ENCODE assay signal across 4 worm cellular contexts in the genomic region with DNA sequence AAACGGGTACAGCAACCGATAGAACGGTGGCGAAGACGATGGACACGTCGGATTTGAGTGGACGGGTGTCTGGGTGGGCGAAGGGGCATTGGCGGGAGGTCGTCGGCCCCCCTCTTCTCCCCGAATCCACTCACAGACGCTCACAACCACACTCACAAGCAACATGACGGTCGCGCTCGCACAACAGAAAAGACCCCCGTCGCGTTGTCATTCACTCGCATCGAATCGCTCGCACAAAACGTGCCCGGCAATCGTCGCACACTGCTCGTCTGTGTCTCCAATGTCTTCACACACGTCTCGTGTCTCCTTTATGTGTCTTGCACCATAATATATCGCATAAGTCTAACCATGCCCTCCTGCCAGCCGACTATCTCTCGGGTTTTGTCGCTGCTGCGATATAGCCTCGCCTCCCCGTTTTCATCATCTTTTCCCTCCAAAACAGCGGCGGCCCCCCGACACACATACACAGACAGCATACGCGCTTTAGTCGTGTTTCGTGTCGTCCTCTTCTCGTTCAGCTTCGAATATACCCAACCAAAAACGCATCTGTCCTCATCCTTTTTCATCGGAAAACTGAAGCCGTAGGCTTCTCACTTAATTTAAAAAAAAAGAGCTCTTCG.
TF ChIP-seq lines count a peak whose summit lies in the region.

No protein-coding gene starts in this region.

TF ChIP-seq in whole organism, L2 larva, 48 proteins besides CTCF, POLR2A, EP300 and RAD21 (continues in another document):
- TF ChIP-seq lsy-2 (tag; optimal IDR thresholded peaks at IDR 0.05; lab: Kevin White, UChicago), result peak; percentile 58 to 74
- no peak for TF ChIP-seq nhr-11 (tag; optimal IDR thresholded peaks at IDR 0.05; lab: Kevin White, UChicago)
- peak; percentile 86 for TF ChIP-seq mab-5 (tag; optimal IDR thresholded peaks at IDR 0.05; lab: Kevin White, UChicago)
- peak; percentile 89 for TF ChIP-seq nhr-25 (tag; optimal IDR thresholded peaks at IDR 0.05; lab: Kevin White, UChicago)
- TF ChIP-seq nhr-77 (tag; optimal IDR thresholded peaks at IDR 0.05; lab: Kevin White, UChicago), result peak; percentile 6
- peak; percentile 87 for TF ChIP-seq C34F6.9 (tag; optimal IDR thresholded peaks at IDR 0.05; lab: Kevin White, UChicago)
- TF ChIP-seq sma-3 (GFP tag; optimal IDR thresholded peaks at IDR 0.05; lab: Kevin White, UChicago), result peak; percentile 90
- peak; percentile 91 for TF ChIP-seq Y55F3AM.14 (GFP tag; optimal IDR thresholded peaks at IDR 0.05; lab: Kevin White, UChicago)
- TF ChIP-seq gmeb-1 (tag; optimal IDR thresholded peaks at IDR 0.05; lab: Kevin White, UChicago), result peak; percentile 59
- TF ChIP-seq sem-4 (tag; optimal IDR thresholded peaks at IDR 0.05; lab: Kevin White, UChicago), result peak; percentile 87
- TF ChIP-seq nhr-12 (tag; optimal IDR thresholded peaks at IDR 0.05; lab: Kevin White, UChicago), result no peak
- TF ChIP-seq egl-27 (tag; optimal IDR thresholded peaks at IDR 0.05; lab: Kevin White, UChicago), result peak; percentile 89
- TF ChIP-seq ztf-1 (GFP tag; conservative IDR thresholded peaks at IDR 0.05; lab: Robert Waterston, UW), result no peak
- peak; percentile 83 for TF ChIP-seq blmp-1 (tag; optimal IDR thresholded peaks at IDR 0.05; lab: Kevin White, UChicago; ENCODE audit: insufficient read depth)
- TF ChIP-seq elt-1 (tag; optimal IDR thresholded peaks at IDR 0.05; lab: Kevin White, UChicago), result no peak
- TF ChIP-seq sma-9 (GFP tag; optimal IDR thresholded peaks at IDR 0.05; lab: Kevin White, UChicago), result peak; percentile 93
- TF ChIP-seq sma-9 (tag; optimal IDR thresholded peaks at IDR 0.05; lab: Kevin White, UChicago), result no peak
- TF ChIP-seq ztf-11 (tag; optimal IDR thresholded peaks at IDR 0.05; lab: Kevin White, UChicago), result no peak
- no peak for TF ChIP-seq dmd-4 (tag; optimal IDR thresholded peaks at IDR 0.05; lab: Kevin White, UChicago)
- no peak for TF ChIP-seq lin-39 (tag; optimal IDR thresholded peaks at IDR 0.05; lab: Kevin White, UChicago)
- peak; percentile 78 for TF ChIP-seq lin-13 (GFP tag; optimal IDR thresholded peaks at IDR 0.05; lab: Kevin White, UChicago)

TF ChIP-seq in whole organism, L4 larva, 104 proteins besides CTCF, POLR2A, EP300 and RAD21 (continues in another document):
- TF ChIP-seq Y75B8A.6 (GFP tag; IDR thresholded peaks at IDR 0.05; lab: Robert Waterston, UW) (no peak), nhr-42 (GFP tag; IDR thresholded peaks at IDR 0.05; lab: Robert Waterston, UW) (0 out of 2 replicates have a peak, but pooled peaks have one; percentile 51), vab-7 (GFP tag; IDR thresholded peaks at IDR 0.05; lab: Robert Waterston, UW) (no peak), lim-7 (GFP tag; IDR thresholded peaks at IDR 0.05; lab: Robert Waterston, UW) (no peak), madf-5 (GFP tag; IDR thresholded peaks at IDR 0.05; lab: Robert Waterston, UW) (no peak), egl-43 (GFP tag; IDR thresholded peaks at IDR 0.05; lab: Robert Waterston, UW) (peak; percentile 80), nhr-6 (tag; optimal IDR thresholded peaks at IDR 0.05; lab: Kevin White, UChicago) (peak; percentile 78), ceh-82 (tag; optimal IDR thresholded peaks at IDR 0.05; lab: Kevin White, UChicago) (no peak), ces-1 (GFP tag; optimal IDR thresholded peaks at IDR 0.05; lab: Kevin White, UChicago) (no peak), nhr-11 (tag; optimal IDR thresholded peaks at IDR 0.05; lab: Kevin White, UChicago) (peak; percentile 89), lin-13 (GFP tag; optimal IDR thresholded peaks at IDR 0.05; lab: Kevin White, UChicago) (peak; percentile 66), ztf-7 (tag; optimal IDR thresholded peaks at IDR 0.05; lab: Kevin White, UChicago) (peak; percentile 72), Y105C5A.15 (GFP tag; IDR thresholded peaks at IDR 0.05; lab: Robert Waterston, UW) (no peak), tra-1 (GFP tag; IDR thresholded peaks at IDR 0.05; lab: Robert Waterston, UW) (0 out of 2 replicates have a peak, but pooled peaks have one; percentile 54), arid-1 (GFP tag; conservative IDR thresholded peaks at IDR 0.05; lab: Robert Waterston, UW) (peak; percentile 80), ZK546.5 (tag; optimal IDR thresholded peaks at IDR 0.05; lab: Kevin White, UChicago) (no peak), F49E8.2 (tag; optimal IDR thresholded peaks at IDR 0.05; lab: Kevin White, UChicago; ENCODE audit: borderline replicate concordance) (no peak), daf-8 (GFP tag; IDR thresholded peaks at IDR 0.05; lab: Robert Waterston, UW) (no peak), dmd-6 (GFP tag; IDR thresholded peaks at IDR 0.05; lab: Robert Waterston, UW) (peak; percentile 93), F37D6.2 (tag; optimal IDR thresholded peaks at IDR 0.05; lab: Kevin White, UChicago) (peak; percentile 74), T26A8.4 (GFP tag; IDR thresholded peaks at IDR 0.05; lab: Robert Waterston, UW) (peak; percentile 90), snpc-1.2 (GFP tag; IDR thresholded peaks at IDR 0.05; lab: Robert Waterston, UW) (no peak)

TF ChIP-seq in whole organism, late embryonic, 69 proteins besides CTCF, POLR2A, EP300 and RAD21 (continues in another document):
- TF ChIP-seq dmd-4 (tag; optimal IDR thresholded peaks at IDR 0.05; lab: Kevin White, UChicago; ENCODE audit: borderline replicate concordance) (no peak), C38D4.7 (GFP tag; optimal IDR thresholded peaks at IDR 0.05; lab: Kevin White, UChicago) (peak; percentile 16), unc-42 (tag; optimal IDR thresholded peaks at IDR 0.05; lab: Kevin White, UChicago) (peak; percentile 34), madf-2 (tag; optimal IDR thresholded peaks at IDR 0.05; lab: Kevin White, UChicago) (peak; percentile 100), ceh-34 (tag; optimal IDR thresholded peaks at IDR 0.05; lab: Kevin White, UChicago) (peak; percentile 90), hlh-15 (tag; optimal IDR thresholded peaks at IDR 0.05; lab: Kevin White, UChicago) (no peak), rnt-1 (tag; optimal IDR thresholded peaks at IDR 0.05; lab: Kevin White, UChicago) (peak; percentile 86), npax-4 (tag; optimal IDR thresholded peaks at IDR 0.05; lab: Kevin White, UChicago) (no peak), tbx-7 (tag; optimal IDR thresholded peaks at IDR 0.05; lab: Kevin White, UChicago) (peak; percentile 24), sox-2 (GFP tag; IDR thresholded peaks at IDR 0.05; lab: Robert Waterston, UW) (peak; percentile 24; the same call in 1 of the 2 replicates), unc-55 (GFP tag; optimal IDR thresholded peaks at IDR 0.05; lab: Kevin White, UChicago) (peak; percentile 89), pag-3 (tag; optimal IDR thresholded peaks at IDR 0.05; lab: Kevin White, UChicago; ENCODE audit: borderline replicate concordance) (no peak), ztf-16 (tag; optimal IDR thresholded peaks at IDR 0.05; lab: Kevin White, UChicago) (peak; percentile 65), ceh-18 (tag; optimal IDR thresholded peaks at IDR 0.05; lab: Kevin White, UChicago) (peak; percentile 89), pha-4 (tag; optimal IDR thresholded peaks at IDR 0.05; lab: Kevin White, UChicago) (no peak), ref-2 (tag; optimal IDR thresholded peaks at IDR 0.05; lab: Kevin White, UChicago) (peak; percentile 93), K02D7.2 (tag; optimal IDR thresholded peaks at IDR 0.05; lab: Kevin White, UChicago) (no peak), ceh-48 (tag; optimal IDR thresholded peaks at IDR 0.05; lab: Kevin White, UChicago) (no peak), pat-9 (tag; optimal IDR thresholded peaks at IDR 0.05; lab: Kevin White, UChicago) (peak; percentile 19), lim-6 (tag; optimal IDR thresholded peaks at IDR 0.05; lab: Kevin White, UChicago) (no peak), lin-11 (tag; optimal IDR thresholded peaks at IDR 0.05; lab: Kevin White, UChicago) (no peak), K09A11.1 (tag; optimal IDR thresholded peaks at IDR 0.05; lab: Kevin White, UChicago; ENCODE audit: insufficient read depth) (peak; percentile 54), T23F11.4 (GFP tag; optimal IDR thresholded peaks at IDR 0.05; lab: Kevin White, UChicago) (peak; percentile 36)

TF ChIP-seq in whole organism, mixed stage, embryonic, 35 proteins besides CTCF, POLR2A, EP300 and RAD21 (continues in another document):
- no peak for TF ChIP-seq nhr-12 (tag; optimal IDR thresholded peaks at IDR 0.05; lab: Kevin White, UChicago)
- peak; percentile 61 for TF ChIP-seq M03D4.4 (tag; optimal IDR thresholded peaks at IDR 0.05; lab: Kevin White, UChicago)
- TF ChIP-seq unc-39 (tag; optimal IDR thresholded peaks at IDR 0.05; lab: Kevin White, UChicago), result no peak
- peak; percentile 31 for TF ChIP-seq ceh-83 (GFP tag; optimal IDR thresholded peaks at IDR 0.05; lab: Kevin White, UChicago)
- TF ChIP-seq mls-2 (tag; optimal IDR thresholded peaks at IDR 0.05; lab: Kevin White, UChicago), result peak; percentile 90
- TF ChIP-seq ceh-43 (GFP tag; optimal IDR thresholded peaks at IDR 0.05; lab: Kevin White, UChicago), result peak; percentile 49
- no peak for TF ChIP-seq flh-1 (GFP tag; optimal IDR thresholded peaks at IDR 0.05; lab: Kevin White, UChicago)
- peak; percentile 99 for TF ChIP-seq ham-2 (GFP tag; optimal IDR thresholded peaks at IDR 0.05; lab: Kevin White, UChicago)
- no peak for TF ChIP-seq snpc-4 (tag; optimal IDR thresholded peaks at IDR 0.05; lab: Kevin White, UChicago)
- TF ChIP-seq sptf-1 (tag; optimal IDR thresholded peaks at IDR 0.05; lab: Kevin White, UChicago), result peak; percentile 84
- TF ChIP-seq drap-1 (GFP tag; optimal IDR thresholded peaks at IDR 0.05; lab: Kevin White, UChicago), result peak; percentile 82
- TF ChIP-seq nhr-2 (tag; optimal IDR thresholded peaks at IDR 0.05; lab: Kevin White, UChicago), result peak; percentile 16
- no peak for TF ChIP-seq nhr-28 (tag; optimal IDR thresholded peaks at IDR 0.05; lab: Kevin White, UChicago)
- TF ChIP-seq pha-4 (tag; optimal IDR thresholded peaks at IDR 0.05; lab: Kevin White, UChicago), result peak; percentile 89
- TF ChIP-seq unc-62 (GFP tag; optimal IDR thresholded peaks at IDR 0.05; lab: Kevin White, UChicago), result peak; percentile 82
- peak; percentile 41 for TF ChIP-seq cnd-1 (tag; optimal IDR thresholded peaks at IDR 0.05; lab: Kevin White, UChicago)
- no peak for TF ChIP-seq elt-1 (tag; optimal IDR thresholded peaks at IDR 0.05; lab: Kevin White, UChicago; ENCODE audit: borderline replicate concordance, insufficient read depth)
- TF ChIP-seq blmp-1 (tag; optimal IDR thresholded peaks at IDR 0.05; lab: Kevin White, UChicago), result peak; percentile 30
- peak; percentile 52 for TF ChIP-seq mep-1 (tag; optimal IDR thresholded peaks at IDR 0.05; lab: Kevin White, UChicago)
- peak; percentile 97 for TF ChIP-seq unc-120 (tag; optimal IDR thresholded peaks at IDR 0.05; lab: Kevin White, UChicago; ENCODE audit: poor library complexity, severe bottlenecking)
- TF ChIP-seq tbx-8 (GFP tag; optimal IDR thresholded peaks at IDR 0.05; lab: Kevin White, UChicago), result no peak
- TF ChIP-seq ces-1 (GFP tag; optimal IDR thresholded peaks at IDR 0.05; lab: Kevin White, UChicago), result peak; percentile 43
- peak; percentile 86 for TF ChIP-seq ztf-11 (tag; optimal IDR thresholded peaks at IDR 0.05; lab: Kevin White, UChicago)
- no peak for TF ChIP-seq sem-2 (GFP tag; optimal IDR thresholded peaks at IDR 0.05; lab: Kevin White, UChicago)
- peak; percentile 34 for TF ChIP-seq nhr-237 (tag; optimal IDR thresholded peaks at IDR 0.05; lab: Kevin White, UChicago)
- peak; percentile 48 for TF ChIP-seq lsy-2 (tag; optimal IDR thresholded peaks at IDR 0.05; lab: Kevin White, UChicago)
